Fruit fly (Drosophila melanogaster) whole organism, embryonic: ENCODE data around the gene gro.

Experiments
- Antp ChIP-seq: fragments of 200-800 bp; sonication (Bioruptor generic); optimal IDR thresholded peaks from 3 replicates; lab custom pipeline; 2016; ENCODE audit warnings: missing biosample characterization, missing genetic modification characterization
- Bteb2 ChIP-seq: fragments of 200-800 bp; sonication (Bioruptor generic); optimal IDR thresholded peaks from 2 replicates; lab custom pipeline; 2016; ENCODE audit warnings: missing biosample characterization, missing genetic modification characterization
- CG7372 ChIP-seq: fragments of 200-800 bp; sonication (Bioruptor generic); IDR thresholded peaks from 2 replicates; pipeline ENCODE4 v1.3.6; 2022; ENCODE audit warnings: missing biosample characterization, missing genetic modification characterization
- Meics ChIP-seq: fragments of 200-800 bp; sonication (Bioruptor generic); optimal IDR thresholded peaks from 2 replicates; lab custom pipeline; 2017; ENCODE audit warnings: missing biosample characterization, mild to moderate bottlenecking, missing genetic modification characterization

dm6 chr3R:26019232-26019631, 22.3 kb upstream of the gro start:
- TF ChIP-seq Meics (GFP tag; lab: Kevin White, UChicago) (no peak), Antp (GFP tag; lab: Kevin White, UChicago) (no peak), Bteb2 (GFP tag; lab: Kevin White, UChicago) (no peak), CG7372 (GFP tag; lab: Robert Waterston, UW) (no peak)
